Worm (Caenorhabditis elegans): ENCODE measurements around the gene Y51B9A.8.
A peak's percentile ranks its signal among the peaks of the same experiment; 100 is the strongest.

The Y51B9A.8 gene

DNA sequence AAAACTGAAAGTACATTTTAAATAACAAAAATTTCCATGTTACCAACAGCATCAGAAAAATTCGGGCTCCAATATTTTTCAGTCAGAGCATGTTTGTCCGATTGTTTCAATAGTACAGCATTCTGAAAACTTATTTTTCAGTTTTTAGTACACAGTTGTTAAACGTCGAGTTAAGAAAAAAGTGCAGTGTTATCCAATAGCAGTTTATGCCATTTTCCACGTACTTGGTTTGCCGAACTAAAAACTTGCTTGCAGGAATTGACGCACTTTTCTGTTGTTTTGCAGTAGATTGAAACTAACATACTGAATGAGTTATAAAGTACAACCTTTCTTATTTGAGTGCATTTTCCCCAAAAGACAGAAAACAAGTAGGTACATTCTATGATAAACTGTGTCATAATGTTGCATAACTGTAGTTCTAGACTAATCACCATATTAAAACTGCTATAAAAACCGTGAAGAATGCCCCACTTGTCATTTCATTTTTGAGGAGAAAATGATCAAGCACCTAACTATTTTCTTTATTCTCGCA, at the start of gene Y51B9A.8, which contains the start of gene Y51B9A.14:
Gene Y51B9A.8 (plus strand): TSS at position 482 of the 532 bp plus-strand sequence.
Gene Y51B9A.14 (minus strand): TSS at position 101 of the 532 bp plus-strand sequence.
- TF ChIP-seq unc-86 (tag; optimal IDR thresholded peaks at IDR 0.05) (no peak), unc-3 (GFP tag; conservative IDR thresholded peaks at IDR 0.05) (no peak), unc-3 (tag; optimal IDR thresholded peaks at IDR 0.05) (no peak), hlh-13 (GFP tag; optimal IDR thresholded peaks at IDR 0.05) (no peak), sox-2 (GFP tag; IDR thresholded peaks at IDR 0.05) (no peak), K02D7.2 (tag; optimal IDR thresholded peaks at IDR 0.05) (no peak), hlh-15 (tag; optimal IDR thresholded peaks at IDR 0.05) (no peak), ceh-2 (tag; optimal IDR thresholded peaks at IDR 0.05) (no peak), gmeb-2 (tag; optimal IDR thresholded peaks at IDR 0.05) (no peak), unc-42 (tag; optimal IDR thresholded peaks at IDR 0.05) (no peak), hlh-30 (tag; optimal IDR thresholded peaks at IDR 0.05; ENCODE audit: insufficient read depth) (no peak), ahr-1 (tag; optimal IDR thresholded peaks at IDR 0.05) (no peak), fkh-10 (GFP tag; optimal IDR thresholded peaks at IDR 0.05) (no peak), ceh-18 (tag; optimal IDR thresholded peaks at IDR 0.05) (no peak)

DNA sequence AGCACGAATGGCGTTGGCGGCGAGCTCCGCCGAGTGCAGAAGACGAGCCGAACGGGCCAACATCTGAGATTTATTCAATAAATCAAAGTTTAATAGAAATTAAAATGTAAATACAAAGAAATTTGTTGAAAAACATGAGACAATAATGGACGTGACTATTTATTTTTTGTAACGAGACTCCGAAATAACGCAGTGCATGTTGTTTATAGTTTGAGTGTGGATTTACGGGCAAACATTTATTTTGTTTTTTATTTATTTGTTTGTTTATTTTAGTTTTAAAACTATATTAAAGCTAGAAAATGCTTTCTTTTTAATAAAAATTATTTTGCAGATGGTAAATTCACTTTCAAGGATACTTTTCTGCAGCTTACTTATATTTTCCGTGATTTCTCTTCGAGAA, 46.0 kb upstream of the Y51B9A.8 start, which contains the start of the genes sdhb-1 and cup-15:
Gene sdhb-1 (minus strand): TSS at position 63 of the 400 bp plus-strand sequence.
Gene cup-15 (plus strand): TSS at position 332 of the 400 bp plus-strand sequence.
- TF ChIP-seq ets-4 (tag; optimal IDR thresholded peaks at IDR 0.05), result no peak
- no peak for TF ChIP-seq unc-86 (tag; optimal IDR thresholded peaks at IDR 0.05)
- no peak for TF ChIP-seq mec-3 (tag; optimal IDR thresholded peaks at IDR 0.05; ENCODE audit: borderline replicate concordance)
- no peak for TF ChIP-seq tbx-2 (tag; optimal IDR thresholded peaks at IDR 0.05)

DNA sequence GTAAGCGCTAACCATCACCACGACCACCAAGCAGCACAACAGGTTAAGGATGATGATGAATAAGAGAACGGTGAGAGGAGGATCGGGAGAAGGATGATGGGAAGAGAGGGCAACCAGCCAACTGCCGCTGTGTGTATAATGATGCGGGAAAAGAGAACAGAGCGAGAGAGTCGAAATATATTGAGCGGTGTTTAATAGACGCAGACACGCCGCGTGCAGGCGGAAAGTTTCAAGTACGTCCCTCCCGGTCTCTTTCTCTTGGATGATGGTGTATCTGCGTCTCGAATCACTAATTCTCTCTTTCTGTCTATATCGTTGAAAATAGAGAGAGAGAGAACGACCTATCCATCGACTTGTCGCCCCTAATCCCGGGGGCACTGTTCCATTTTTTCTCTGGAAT, 41.9 kb upstream of the Y51B9A.8 start:
- TF ChIP-seq pqm-1 (tag; optimal IDR thresholded peaks at IDR 0.05) (no peak), unc-3 (GFP tag; conservative IDR thresholded peaks at IDR 0.05) (0 out of 2 replicates have a peak, but pooled peaks have one; percentile 18), unc-3 (tag; optimal IDR thresholded peaks at IDR 0.05) (no peak), dve-1 (tag; optimal IDR thresholded peaks at IDR 0.05) (peak; percentile 2), pha-2 (tag; optimal IDR thresholded peaks at IDR 0.05) (no peak), ref-2 (tag; optimal IDR thresholded peaks at IDR 0.05) (peak; percentile 30), ceh-19 (GFP tag; optimal IDR thresholded peaks at IDR 0.05) (peak; percentile 32), ceh-34 (tag; optimal IDR thresholded peaks at IDR 0.05) (peak; percentile 55), ceh-31 (tag; optimal IDR thresholded peaks at IDR 0.05) (peak; percentile 26), ceh-22 (tag; optimal IDR thresholded peaks at IDR 0.05) (peak; percentile 12), hlh-30 (tag; optimal IDR thresholded peaks at IDR 0.05; ENCODE audit: insufficient read depth) (peak; percentile 54), unc-42 (tag; optimal IDR thresholded peaks at IDR 0.05) (peak; percentile 7), tbx-2 (tag; optimal IDR thresholded peaks at IDR 0.05) (peak; percentile 38), unc-55 (GFP tag; optimal IDR thresholded peaks at IDR 0.05) (peak; percentile 18), ceh-18 (tag; optimal IDR thresholded peaks at IDR 0.05) (peak; percentile 74), nfya-1 (tag; optimal IDR thresholded peaks at IDR 0.05) (peak; percentile 69), elt-4 (tag; optimal IDR thresholded peaks at IDR 0.05) (no peak), ceh-2 (tag; optimal IDR thresholded peaks at IDR 0.05) (no peak)

DNA sequence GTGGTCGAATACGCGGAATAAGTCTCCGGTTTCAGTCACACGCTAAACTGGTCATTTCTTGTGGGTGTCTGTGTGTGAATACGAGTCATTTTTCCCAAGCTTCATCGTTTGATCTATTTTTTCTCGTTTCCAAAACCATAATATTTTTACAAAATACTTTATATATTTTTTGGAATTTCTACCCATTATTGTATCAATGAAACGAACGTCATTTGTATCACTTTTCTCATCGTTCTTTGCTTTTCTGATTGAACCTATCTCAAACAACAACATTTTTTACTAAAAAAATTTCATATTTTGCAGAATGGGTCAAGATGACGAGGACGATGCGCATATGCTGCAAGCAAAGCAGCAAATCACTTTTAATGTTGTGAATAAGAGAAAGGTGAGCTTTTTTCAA, 40.4 kb upstream of the Y51B9A.8 start, which contains the start of gene mel-11:
Gene mel-11 (plus strand): TSS at position 301 of the 400 bp plus-strand sequence.
- TF ChIP-seq dve-1 (tag; optimal IDR thresholded peaks at IDR 0.05) (no peak), tbx-7 (tag; optimal IDR thresholded peaks at IDR 0.05) (no peak), mec-3 (tag; optimal IDR thresholded peaks at IDR 0.05; ENCODE audit: borderline replicate concordance) (no peak), ceh-2 (tag; optimal IDR thresholded peaks at IDR 0.05) (no peak), gmeb-2 (tag; optimal IDR thresholded peaks at IDR 0.05) (no peak), ttx-3 (tag; optimal IDR thresholded peaks at IDR 0.05) (no peak), unc-42 (tag; optimal IDR thresholded peaks at IDR 0.05) (no peak)

DNA sequence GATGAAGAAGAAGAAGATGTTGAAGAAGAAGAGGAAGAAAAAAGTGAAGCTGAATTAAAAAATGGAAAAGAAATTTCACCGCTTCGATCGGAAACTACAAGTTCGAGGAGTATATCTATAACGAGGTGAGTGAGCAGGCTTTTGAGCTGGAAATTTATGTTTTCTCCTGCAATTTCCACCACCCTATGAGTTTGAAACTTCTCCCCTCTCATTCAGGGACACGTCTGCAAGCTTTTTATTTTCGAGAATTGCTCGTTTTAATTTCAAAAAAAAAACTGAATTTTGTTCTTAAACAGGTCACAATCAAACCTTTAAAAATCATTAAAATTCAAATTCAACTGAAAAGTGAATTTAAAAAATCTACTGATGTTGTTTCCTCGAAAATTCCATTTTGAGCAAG, 36.4 kb upstream of the Y51B9A.8 start:
- no peak for TF ChIP-seq ceh-48 (tag; optimal IDR thresholded peaks at IDR 0.05)
- TF ChIP-seq che-1 (tag; optimal IDR thresholded peaks at IDR 0.05), result no peak
- no peak for TF ChIP-seq fkh-6 (tag; optimal IDR thresholded peaks at IDR 0.05)

Measured in whole organism, late embryonic.